ENCODE assay signal across 5 worm cellular contexts in genomic region chrX:9225273-9225672, ce11.
TF ChIP-seq lines count a peak whose summit lies in the region.

No protein-coding gene starts in this region.

TF ChIP-seq in whole organism, L1 larva, 84 proteins besides CTCF, POLR2A, EP300 and RAD21 (continues in another document):
- TF ChIP-seq nhr-19 (GFP tag; conservative IDR thresholded peaks at IDR 0.05; lab: Robert Waterston, UW): peak; percentile 31
- TF ChIP-seq zag-1 (tag; optimal IDR thresholded peaks at IDR 0.05; lab: Kevin White, UChicago): no peak
- peak; percentile 9 for TF ChIP-seq nhr-47 (tag; optimal IDR thresholded peaks at IDR 0.05; lab: Kevin White, UChicago)
- no peak for TF ChIP-seq dpl-1 (GFP tag; optimal IDR thresholded peaks at IDR 0.05; lab: Kevin White, UChicago)
- TF ChIP-seq efl-1 (optimal IDR thresholded peaks at IDR 0.05; lab: Kevin White, UChicago): peak in 1 of 2 experiments; percentile 40
- TF ChIP-seq efl-1 (GFP tag; optimal IDR thresholded peaks at IDR 0.05 in 1 of 2; lab: Kevin White, UChicago): no peak
- peak; percentile 17 for TF ChIP-seq swsn-7 (tag; optimal IDR thresholded peaks at IDR 0.05; lab: Kevin White, UChicago)
- TF ChIP-seq unc-98 (GFP tag; IDR thresholded peaks at IDR 0.05; lab: Robert Waterston, UW): no peak
- TF ChIP-seq snu-23 (GFP tag; optimal IDR thresholded peaks at IDR 0.05; lab: Kevin White, UChicago): peak; percentile 68
- peak; percentile 18 for TF ChIP-seq C16A3.4 (tag; optimal IDR thresholded peaks at IDR 0.05; lab: Kevin White, UChicago)
- peak; percentile 34 for TF ChIP-seq tbx-2 (tag; optimal IDR thresholded peaks at IDR 0.05; lab: Kevin White, UChicago)
- peak; percentile 18 to 53 for TF ChIP-seq lin-35 (GFP tag; optimal IDR thresholded peaks at IDR 0.05; lab: Kevin White, UChicago)
- no peak for TF ChIP-seq egl-27 (tag; optimal IDR thresholded peaks at IDR 0.05; lab: Kevin White, UChicago)
- TF ChIP-seq unc-30 (tag; optimal IDR thresholded peaks at IDR 0.05; lab: Kevin White, UChicago): no peak
- peak; percentile 49 for TF ChIP-seq nhr-71 (tag; optimal IDR thresholded peaks at IDR 0.05; lab: Kevin White, UChicago)
- peak; percentile 93 for TF ChIP-seq nhr-85 (tag; lab: Kevin White, UChicago)
- peak in 1 of 2 experiments; percentile 65 for TF ChIP-seq mdl-1 (tag; optimal IDR thresholded peaks at IDR 0.05; lab: Kevin White, UChicago)
- TF ChIP-seq grh-1 (GFP tag; IDR thresholded peaks at IDR 0.05; lab: Robert Waterston, UW): peak; percentile 44; the same call in 1 of the 2 replicates

TF ChIP-seq in whole organism, L3 larva, 47 proteins besides CTCF, POLR2A, EP300 and RAD21 (continues in another document):
- TF ChIP-seq lin-15B (tag; optimal IDR thresholded peaks at IDR 0.05; lab: Kevin White, UChicago) (no peak), elt-1 (tag; optimal IDR thresholded peaks at IDR 0.05; lab: Kevin White, UChicago) (peak; percentile 1), ztf-4 (tag; optimal IDR thresholded peaks at IDR 0.05; lab: Kevin White, UChicago) (no peak), nhr-28 (tag; optimal IDR thresholded peaks at IDR 0.05; lab: Kevin White, UChicago) (no peak), ztf-11 (tag; optimal IDR thresholded peaks at IDR 0.05; lab: Kevin White, UChicago) (no peak), snpc-4 (tag; optimal IDR thresholded peaks at IDR 0.05; lab: Kevin White, UChicago) (no peak), tbx-2 (tag; optimal IDR thresholded peaks at IDR 0.05; lab: Kevin White, UChicago) (no peak), fos-1 (tag; optimal IDR thresholded peaks at IDR 0.05; lab: Kevin White, UChicago) (no peak), ceh-9 (tag; optimal IDR thresholded peaks at IDR 0.05; lab: Kevin White, UChicago) (no peak), lsy-12 (tag; optimal IDR thresholded peaks at IDR 0.05; lab: Kevin White, UChicago) (peak; percentile 15), nhr-43 (tag; optimal IDR thresholded peaks at IDR 0.05; lab: Kevin White, UChicago; ENCODE audit: poor library complexity, severe bottlenecking) (peak; percentile 20), ama-1 (optimal IDR thresholded peaks at IDR 0.05; lab: Kevin White, UChicago) (no peak), nhr-76 (tag; optimal IDR thresholded peaks at IDR 0.05; lab: Kevin White, UChicago) (no peak), mml-1 (tag; optimal IDR thresholded peaks at IDR 0.05; lab: Kevin White, UChicago) (no peak), pqm-1 (tag; optimal IDR thresholded peaks at IDR 0.05; lab: Kevin White, UChicago) (peak; percentile 45), fkh-2 (tag; optimal IDR thresholded peaks at IDR 0.05; lab: Kevin White, UChicago) (no peak), zag-1 (tag; optimal IDR thresholded peaks at IDR 0.05; lab: Kevin White, UChicago) (no peak), egl-27 (tag; optimal IDR thresholded peaks at IDR 0.05; lab: Kevin White, UChicago) (peak; percentile 53), jun-1 (tag; optimal IDR thresholded peaks at IDR 0.05; lab: Kevin White, UChicago) (peak; percentile 14), nhr-23 (tag; optimal IDR thresholded peaks at IDR 0.05; lab: Kevin White, UChicago) (peak; percentile 11)

TF ChIP-seq in whole organism, early embryonic, 17 proteins besides CTCF, POLR2A, EP300 and RAD21:
- TF ChIP-seq ama-1 (optimal IDR thresholded peaks at IDR 0.05; lab: Kevin White, UChicago) (no peak), B0310.2 (tag; optimal IDR thresholded peaks at IDR 0.05; lab: Kevin White, UChicago) (peak; percentile 39), flt-1 (GFP tag; IDR thresholded peaks at IDR 0.05; lab: Robert Waterston, UW) (no peak), hmg-4 (GFP tag; optimal IDR thresholded peaks at IDR 0.05; lab: Kevin White, UChicago) (peak; percentile 89), ceh-36 (tag; optimal IDR thresholded peaks at IDR 0.05; lab: Kevin White, UChicago) (no peak), hmbx-1 (tag; optimal IDR thresholded peaks at IDR 0.05; lab: Kevin White, UChicago) (peak; percentile 30), ets-7 (tag; optimal IDR thresholded peaks at IDR 0.05; lab: Kevin White, UChicago) (peak; percentile 14), F13C5.2 (tag; optimal IDR thresholded peaks at IDR 0.05; lab: Kevin White, UChicago) (peak; percentile 14), pes-1 (GFP tag; IDR thresholded peaks at IDR 0.05; lab: Robert Waterston, UW) (peak; percentile 52; the same call in 1 of the 2 replicates), hnd-1 (tag; optimal IDR thresholded peaks at IDR 0.05; lab: Kevin White, UChicago) (no peak), ceh-13 (GFP tag; optimal IDR thresholded peaks at IDR 0.05; lab: Kevin White, UChicago) (peak; percentile 28), sea-1 (GFP tag; conservative IDR thresholded peaks at IDR 0.05; lab: Robert Waterston, UW) (0 out of 2 replicates have a peak, but pooled peaks have one; percentile 13)

TF ChIP-seq in whole organism, midembryonic, 9 proteins besides CTCF, POLR2A, EP300 and RAD21:
- peak; percentile 73 for TF ChIP-seq flt-1 (GFP tag; IDR thresholded peaks at IDR 0.05; lab: Robert Waterston, UW)
- no peak for TF ChIP-seq tab-1 (GFP tag; IDR thresholded peaks at IDR 0.05; lab: Robert Waterston, UW)
- TF ChIP-seq cog-1 (tag; optimal IDR thresholded peaks at IDR 0.05; lab: Kevin White, UChicago): peak; percentile 48
- TF ChIP-seq klf-2 (GFP tag; conservative IDR thresholded peaks at IDR 0.05; lab: Robert Waterston, UW): 0 out of 2 replicates have a peak, but pooled peaks have one; percentile 51
- no peak for TF ChIP-seq med-1 (GFP tag; optimal IDR thresholded peaks at IDR 0.05; lab: Kevin White, UChicago; ENCODE audit: insufficient read depth)

TF ChIP-seq in whole organism, young adult, 124 proteins besides CTCF, POLR2A, EP300 and RAD21:
- TF ChIP-seq dox-1 (GFP tag; IDR thresholded peaks at IDR 0.05; lab: Robert Waterston, UW): peak; percentile 68; the same call in 1 of the 2 replicates
- TF ChIP-seq Y53F4B.3 (GFP tag; IDR thresholded peaks at IDR 0.05; lab: Robert Waterston, UW): no peak
- no peak for TF ChIP-seq snpc-4 (GFP tag; optimal IDR thresholded peaks at IDR 0.05; lab: Kevin White, UChicago)
- no peak for TF ChIP-seq snpc-4 (tag; optimal IDR thresholded peaks at IDR 0.05; lab: Kevin White, UChicago)
- TF ChIP-seq nhr-80 (tag; optimal IDR thresholded peaks at IDR 0.05; lab: Kevin White, UChicago): peak; percentile 86
- peak; percentile 38; the same call in 1 of the 2 replicates for TF ChIP-seq pbrm-1 (GFP tag; IDR thresholded peaks at IDR 0.05; lab: Robert Waterston, UW)
- TF ChIP-seq cebp-1 (GFP tag; IDR thresholded peaks at IDR 0.05; lab: Robert Waterston, UW): no peak
- TF ChIP-seq cebp-1 (tag; optimal IDR thresholded peaks at IDR 0.05; lab: Kevin White, UChicago): peak; percentile 53
- TF ChIP-seq tbp1 (GFP tag; optimal IDR thresholded peaks at IDR 0.05; lab: Kevin White, UChicago): peak; percentile 13
- peak; percentile 41 for TF ChIP-seq ceh-27 (GFP tag; optimal IDR thresholded peaks at IDR 0.05; lab: Kevin White, UChicago)
- TF ChIP-seq Y53G8AR.9 (GFP tag; conservative IDR thresholded peaks at IDR 0.05; lab: Robert Waterston, UW): 0 out of 2 replicates have a peak, but pooled peaks have one; percentile 37
- TF ChIP-seq F57C9.4 (tag; optimal IDR thresholded peaks at IDR 0.05; lab: Kevin White, UChicago): no peak
- TF ChIP-seq hmg-20 (GFP tag; IDR thresholded peaks at IDR 0.05; lab: Robert Waterston, UW): 0 out of 2 replicates have a peak, but pooled peaks have one; percentile 18
- TF ChIP-seq K12H6.12 (tag; optimal IDR thresholded peaks at IDR 0.05; lab: Kevin White, UChicago): peak; percentile 6
- TF ChIP-seq zfh-2 (GFP tag; conservative IDR thresholded peaks at IDR 0.05; lab: Robert Waterston, UW): peak; percentile 78
- peak; percentile 89 for TF ChIP-seq hmg-1.2 (GFP tag; IDR thresholded peaks at IDR 0.05; lab: Robert Waterston, UW)

Comparison
In these comparisons a context has a peak if more than half of its experiments do, and no peak if none do; other contexts are left out.
1. Of the 8 proteins assayed by ChIP-seq in both whole organism, young adult and whole organism, L1 larva: peak only in whole organism, young adult: none; only in whole organism, L1 larva: lin-35 and nhr-90; in both: none; in neither: 5; mixed calls (peak in some experiments, not most) for 1.